Worm (Caenorhabditis elegans) whole organism, young adult: ENCODE data around the gene alg-1.

Experiments
- B0261.1 ChIP-seq: sonication (generic microtip); optimal IDR thresholded peaks from 2 replicates; lab custom pipeline; 2016; ENCODE audit warnings: mild to moderate bottlenecking, missing genetic modification characterization, moderate library complexity, missing compliant biosample characterization
- B0336.3 ChIP-seq: fragments of 200-800 bp; sonication (Bioruptor generic); IDR thresholded peaks from 2 replicates; pipeline ENCODE4 v1.3.6; 2022; ENCODE audit warnings: missing genetic modification characterization, missing compliant biosample characterization
- F10E7.11 ChIP-seq: sonication (generic microtip); optimal IDR thresholded peaks from 2 replicates; lab custom pipeline; 2017; ENCODE audit warnings: mild to moderate bottlenecking, missing genetic modification characterization, moderate library complexity, missing compliant biosample characterization
- F49E8.2 ChIP-seq: sonication (generic microtip); optimal IDR thresholded peaks from 3 replicates; lab custom pipeline; 2017; ENCODE audit warnings: missing genetic modification characterization, mild to moderate bottlenecking, missing compliant biosample characterization, antibody characterized with exemption, moderate library complexity; ENCODE audit not compliant: insufficient read depth
- F52B5.7 ChIP-seq: sonication (generic microtip); optimal IDR thresholded peaks from 2 replicates; lab custom pipeline; 2016; ENCODE audit warnings: mild to moderate bottlenecking, missing genetic modification characterization, missing compliant biosample characterization
- F55B11.4 ChIP-seq: sonication (generic microtip); optimal IDR thresholded peaks from 2 replicates; lab custom pipeline; 2016; ENCODE audit warnings: missing compliant biosample characterization, missing genetic modification characterization, borderline replicate concordance; ENCODE audit not compliant: insufficient read depth
- T07F8.4 ChIP-seq: sonication (generic microtip); optimal IDR thresholded peaks from 2 replicates; lab custom pipeline; 2016; ENCODE audit warnings: mild to moderate bottlenecking, missing genetic modification characterization, moderate library complexity, missing compliant biosample characterization
- Y67H2A.10 ChIP-seq: fragments of 200-800 bp; sonication (Bioruptor generic); conservative IDR thresholded peaks from 2 replicates; pipeline ENCODE4 v1.3.6; 2022; ENCODE audit warnings: missing genetic modification reagents, missing genetic modification characterization, missing compliant biosample characterization
- ZK185.1 ChIP-seq: sonication (generic microtip); optimal IDR thresholded peaks from 2 replicates; lab custom pipeline; 2016; ENCODE audit warnings: mild to moderate bottlenecking, missing genetic modification characterization, missing compliant biosample characterization; ENCODE audit not compliant: poor library complexity, severe bottlenecking
- atf-7 ChIP-seq: sonication (generic microtip); optimal IDR thresholded peaks from 2 replicates; lab custom pipeline; 2017; ENCODE audit warnings: mild to moderate bottlenecking, missing genetic modification characterization, missing compliant biosample characterization
- cebp-1 ChIP-seq, 2 experiments: fragments of 200-800 bp in 1 of 2; sonication (Bioruptor generic) in 1 of 2; sonication (generic microtip) in 1 of 2; IDR thresholded peaks in 1 of 2; optimal IDR thresholded peaks in 1 of 2; 2 replicates each; pipeline versions ENCODE4 v1.3.6 to Lab custom; 2017 to 2022; ENCODE audit warnings: missing compliant biosample characterization in 2 of 2, missing genetic modification characterization in 2 of 2, mild to moderate bottlenecking in 1 of 2, missing genetic modification reagents in 1 of 2, moderate library complexity in 1 of 2
- cebp-2 ChIP-seq: fragments of 200-800 bp; sonication (Bioruptor generic); IDR thresholded peaks from 2 replicates; pipeline ENCODE4 v1.3.6; 2022; ENCODE audit warnings: missing genetic modification characterization, missing compliant biosample characterization
- ceh-100 ChIP-seq: fragments of 200-800 bp; sonication (Bioruptor generic); IDR thresholded peaks from 2 replicates; pipeline ENCODE4 v1.3.6; 2022; ENCODE audit warnings: missing genetic modification reagents, missing genetic modification characterization, missing compliant biosample characterization
- ceh-27 ChIP-seq: fragments of 200-800 bp; sonication (Bioruptor generic); optimal IDR thresholded peaks from 2 replicates; lab custom pipeline; 2018; ENCODE audit warnings: mild to moderate bottlenecking, missing genetic modification characterization, moderate library complexity, missing compliant biosample characterization
- gei-17 ChIP-seq: fragments of 200-800 bp; sonication (Bioruptor generic); optimal IDR thresholded peaks from 2 replicates; lab custom pipeline; 2018; ENCODE audit warnings: mild to moderate bottlenecking, missing genetic modification characterization, missing compliant biosample characterization
- hmg-20 ChIP-seq: fragments of 200-800 bp; sonication (Bioruptor generic); IDR thresholded peaks from 2 replicates; pipeline ENCODE4 v1.3.6; 2022; ENCODE audit warnings: missing genetic modification reagents, missing genetic modification characterization, missing compliant biosample characterization
- hrde-1 ChIP-seq: sonication (generic microtip); optimal IDR thresholded peaks from 2 replicates; lab custom pipeline; 2016; ENCODE audit warnings: missing genetic modification characterization, mild to moderate bottlenecking, missing compliant biosample characterization, moderate library complexity, missing genotype, missing genetic modification reagents, borderline replicate concordance
- let-607 ChIP-seq, 2 experiments: fragments of 200-800 bp in 1 of 2; sonication (Bioruptor generic) in 1 of 2; sonication (generic microtip) in 1 of 2; optimal IDR thresholded peaks; 2 replicates each; lab custom pipeline; 2016 to 2018; ENCODE audit warnings: mild to moderate bottlenecking in 2 of 2, missing compliant biosample characterization in 2 of 2, missing genetic modification characterization in 2 of 2, moderate library complexity in 2 of 2, missing genotype in 1 of 2
- lin-26 ChIP-seq: fragments of 200-800 bp; sonication (Bioruptor generic); IDR thresholded peaks from 2 replicates; pipeline ENCODE4 v1.3.6; 2022; ENCODE audit warnings: missing genetic modification reagents, missing genetic modification characterization, missing compliant biosample characterization
- lin-40 ChIP-seq: sonication (generic microtip); optimal IDR thresholded peaks from 2 replicates; lab custom pipeline; 2016; ENCODE audit warnings: missing genetic modification characterization, mild to moderate bottlenecking, missing compliant biosample characterization, missing genotype, missing genetic modification reagents
- lir-1 ChIP-seq: fragments of 200-800 bp; sonication (Bioruptor generic); conservative IDR thresholded peaks from 2 replicates; pipeline ENCODE4 v1.3.6; 2022; ENCODE audit warnings: missing genetic modification reagents, missing genetic modification characterization, missing compliant biosample characterization
- lsl-1 ChIP-seq: fragments of 200-800 bp; sonication (Bioruptor generic); optimal IDR thresholded peaks from 2 replicates; lab custom pipeline; 2018; ENCODE audit warnings: mild to moderate bottlenecking, missing genetic modification characterization, moderate library complexity, missing compliant biosample characterization
- madf-3 ChIP-seq: fragments of 200-800 bp; sonication (Bioruptor generic); IDR thresholded peaks from 2 replicates; pipeline ENCODE4 v1.3.6; 2022; ENCODE audit warnings: missing genetic modification reagents, missing genetic modification characterization, missing compliant biosample characterization
- madf-6 ChIP-seq: fragments of 200-800 bp; sonication (Bioruptor generic); IDR thresholded peaks from 2 replicates; pipeline ENCODE4 v1.3.6; 2022; ENCODE audit warnings: missing genetic modification reagents, missing genetic modification characterization, missing compliant biosample characterization
- mel-28 ChIP-seq: sonication (generic microtip); optimal IDR thresholded peaks from 2 replicates; lab custom pipeline; 2016; ENCODE audit warnings: borderline replicate concordance, mild to moderate bottlenecking, missing genetic modification characterization, missing compliant biosample characterization
- nfyb-1 ChIP-seq: fragments of 200-800 bp; sonication (Bioruptor generic); IDR thresholded peaks from 2 replicates; pipeline ENCODE4 v1.3.6; 2022; ENCODE audit warnings: missing genetic modification reagents, missing genetic modification characterization, missing compliant biosample characterization
- nhr-120 ChIP-seq: fragments of 200-800 bp; sonication (Bioruptor generic); IDR thresholded peaks from 2 replicates; pipeline ENCODE4 v1.3.6; 2022; ENCODE audit warnings: missing genetic modification characterization, missing compliant biosample characterization
- sdz-38 ChIP-seq: sonication (generic microtip); optimal IDR thresholded peaks from 2 replicates; lab custom pipeline; 2016; ENCODE audit warnings: missing genotype, missing genetic modification characterization, missing compliant biosample characterization
- sea-2 ChIP-seq: fragments of 200-800 bp; sonication (Bioruptor generic); IDR thresholded peaks from 2 replicates; pipeline ENCODE4 v1.3.6; 2022; ENCODE audit warnings: missing genetic modification characterization, missing compliant biosample characterization
- snpc-1.1 ChIP-seq: sonication (generic microtip); optimal IDR thresholded peaks from 2 replicates; lab custom pipeline; 2017; ENCODE audit warnings: missing genetic modification characterization, mild to moderate bottlenecking, missing compliant biosample characterization, antibody characterized with exemption, moderate library complexity, missing genotype, missing genetic modification reagents; ENCODE audit not compliant: insufficient read depth
- somi-1 ChIP-seq: fragments of 200-800 bp; sonication (Bioruptor generic); optimal IDR thresholded peaks from 2 replicates; lab custom pipeline; 2018; ENCODE audit warnings: mild to moderate bottlenecking, missing genetic modification characterization, missing compliant biosample characterization
- tlf-1 ChIP-seq: fragments of 200-800 bp; sonication (Bioruptor generic); optimal IDR thresholded peaks from 2 replicates; lab custom pipeline; 2018; ENCODE audit warnings: mild to moderate bottlenecking, missing genetic modification characterization, missing compliant biosample characterization
- ztf-22 ChIP-seq: fragments of 200-800 bp; sonication (Bioruptor generic); optimal IDR thresholded peaks from 2 replicates; lab custom pipeline; 2018; ENCODE audit warnings: mild to moderate bottlenecking, missing genetic modification characterization, moderate library complexity, missing compliant biosample characterization
- ztf-6 ChIP-seq: fragments of 200-800 bp; sonication (Bioruptor generic); IDR thresholded peaks from 2 replicates; pipeline ENCODE4 v1.3.6; 2022; ENCODE audit warnings: missing genetic modification reagents, missing genetic modification characterization, missing compliant biosample characterization

The alg-1 gene

ce11 chrX:13903769-13904168, 45.1 kb upstream of the alg-1 start:
- no peak for TF ChIP-seq somi-1
- TF ChIP-seq F49E8.2 (tag; lab: Kevin White, UChicago) = no peak
- no peak for TF ChIP-seq hmg-20 (GFP tag; lab: Robert Waterston, UW)

ce11 chrX:13909850-13910249, 39.1 kb upstream of the alg-1 start, which contains the start of gene Y26E6A.3:
Gene Y26E6A.3, minus strand, starts transcription at chrX:13909950.
- TF ChIP-seq sdz-38 (no peak), F55B11.4 (tag; lab: Kevin White, UChicago) (no peak), B0336.3 (GFP tag; lab: Robert Waterston, UW) (no peak), lsl-1 (GFP tag; lab: Kevin White, UChicago) (no peak), tlf-1 (GFP tag; lab: Kevin White, UChicago) (no peak), F10E7.11 (tag; lab: Kevin White, UChicago) (no peak), ceh-27 (no peak), B0261.1 (tag; lab: Kevin White, UChicago) (no peak), Y67H2A.10 (no peak), lir-1 (no peak), ztf-22 (GFP tag; lab: Kevin White, UChicago) (no peak), cebp-1 (GFP tag; IDR thresholded peaks at IDR 0.05; lab: Robert Waterston, UW) (no peak), cebp-1 (tag; optimal IDR thresholded peaks at IDR 0.05; lab: Kevin White, UChicago) (no peak), mel-28 (no peak), F52B5.7 (no peak), T07F8.4 (tag; lab: Kevin White, UChicago) (no peak)

- TF ChIP-seq lin-40 (tag; lab: Kevin White, UChicago) = no peak
- no peak for TF ChIP-seq hrde-1 (tag; lab: Kevin White, UChicago)
- TF ChIP-seq ztf-6 (GFP tag; lab: Robert Waterston, UW) = no peak
- TF ChIP-seq madf-6 = no peak
- TF ChIP-seq, all 124 proteins: peak for 0
Observed at ce11 chrX:13913641-13914040, 35.3 kb upstream of the alg-1 start.

ce11 chrX:13914289-13914688, 34.6 kb upstream of the alg-1 start, which contains the start of gene Y26E6A.2:
Gene Y26E6A.2, minus strand, starts transcription at chrX:13914389.
- TF ChIP-seq ZK185.1 (tag; lab: Kevin White, UChicago) (no peak), snpc-1.1 (tag; lab: Kevin White, UChicago) (no peak), madf-3 (no peak), nfyb-1 (GFP tag; lab: Robert Waterston, UW) (no peak), lin-26 (no peak), nhr-120 (no peak), let-607 (tag; optimal IDR thresholded peaks at IDR 0.05; lab: Kevin White, UChicago) (no peak), gei-17 (GFP tag; lab: Kevin White, UChicago) (no peak), ceh-100 (no peak), hmg-20 (GFP tag; lab: Robert Waterston, UW) (no peak), cebp-2 (GFP tag; lab: Robert Waterston, UW) (no peak), sea-2 (GFP tag; lab: Robert Waterston, UW) (no peak), atf-7 (tag; lab: Kevin White, UChicago) (no peak)
